Worm (Caenorhabditis elegans): ENCODE data around the gene Y54G2A.77.

The Y54G2A.77 gene

ce11 chrIV:2772209-2772851, 9.8 kb downstream of the Y54G2A.77 start (continued):
- TF ChIP-seq fkh-8 (tag; optimal IDR thresholded peaks at IDR 0.05) (no peak), ama-1 (optimal IDR thresholded peaks at IDR 0.05) (peak; percentile 46), ztf-4 (tag; optimal IDR thresholded peaks at IDR 0.05) (no peak), lin-14 (GFP tag; optimal IDR thresholded peaks at IDR 0.05) (peak; percentile 74)

ce11 chrIV:2773382-2773979, 11.0 kb downstream of the Y54G2A.77 start:
- no peak for TF ChIP-seq nhr-84 (tag; optimal IDR thresholded peaks at IDR 0.05)
- TF ChIP-seq pag-3 (tag; optimal IDR thresholded peaks at IDR 0.05; ENCODE audit: borderline replicate concordance, insufficient read depth): peak; percentile 14
- no peak for TF ChIP-seq xbp-1 (tag; optimal IDR thresholded peaks at IDR 0.05)
- TF ChIP-seq sup-37 (GFP tag; optimal IDR thresholded peaks at IDR 0.05): peak; percentile 8
- peak; percentile 19 for TF ChIP-seq swsn-7 (tag; optimal IDR thresholded peaks at IDR 0.05)
- no peak for TF ChIP-seq unc-86 (tag; optimal IDR thresholded peaks at IDR 0.05)
- TF ChIP-seq efl-3 (GFP tag; optimal IDR thresholded peaks at IDR 0.05): no peak
- no peak for TF ChIP-seq lin-13 (GFP tag; optimal IDR thresholded peaks at IDR 0.05)
- TF ChIP-seq mab-9 (GFP tag; IDR thresholded peaks at IDR 0.05): no peak
- TF ChIP-seq snpc-4 (tag; optimal IDR thresholded peaks at IDR 0.05): no peak
- no peak for TF ChIP-seq unc-130 (tag; optimal IDR thresholded peaks at IDR 0.05)
- no peak for TF ChIP-seq lir-3 (tag; optimal IDR thresholded peaks at IDR 0.05; ENCODE audit: poor library complexity)
- TF ChIP-seq ceh-82 (tag; optimal IDR thresholded peaks at IDR 0.05): no peak
- TF ChIP-seq egl-13 (tag; optimal IDR thresholded peaks at IDR 0.05): no peak
- no peak for TF ChIP-seq F16B12.6 (tag; optimal IDR thresholded peaks at IDR 0.05)
- no peak for TF ChIP-seq Y116A8C.19 (tag; optimal IDR thresholded peaks at IDR 0.05; ENCODE audit: borderline replicate concordance)
- TF ChIP-seq lin-39 (tag; optimal IDR thresholded peaks at IDR 0.05): no peak
- TF ChIP-seq nhr-20 (tag; optimal IDR thresholded peaks at IDR 0.05): peak; percentile 57
- no peak for TF ChIP-seq nhr-76 (tag; optimal IDR thresholded peaks at IDR 0.05)
- TF ChIP-seq dpl-1 (GFP tag; optimal IDR thresholded peaks at IDR 0.05): peak in 2 of 3 experiments; percentile 3 to 22
- TF ChIP-seq ets-5 (GFP tag; IDR thresholded peaks at IDR 0.05): no peak
- TF ChIP-seq nhr-28 (tag; optimal IDR thresholded peaks at IDR 0.05): no peak
- no peak for TF ChIP-seq aly-2 (tag; optimal IDR thresholded peaks at IDR 0.05)
- TF ChIP-seq elt-2 (tag; optimal IDR thresholded peaks at IDR 0.05): no peak
- no peak for TF ChIP-seq aha-1 (tag; optimal IDR thresholded peaks at IDR 0.05)
- no peak for TF ChIP-seq ztf-11 (tag; optimal IDR thresholded peaks at IDR 0.05)
- no peak for TF ChIP-seq fkh-10 (GFP tag; optimal IDR thresholded peaks at IDR 0.05)
- no peak for TF ChIP-seq egl-27 (tag; optimal IDR thresholded peaks at IDR 0.05)
- peak in 1 of 2 experiments; percentile 17 for TF ChIP-seq lsy-2 (tag; optimal IDR thresholded peaks at IDR 0.05)
- TF ChIP-seq irx-1 (tag; optimal IDR thresholded peaks at IDR 0.05): no peak
- no peak for TF ChIP-seq ces-1 (GFP tag; optimal IDR thresholded peaks at IDR 0.05)
- TF ChIP-seq nhr-19 (GFP tag; conservative IDR thresholded peaks at IDR 0.05): peak; percentile 12
- peak; percentile 30 for TF ChIP-seq tbx-2 (tag; optimal IDR thresholded peaks at IDR 0.05)
- TF ChIP-seq pqm-1 (tag; optimal IDR thresholded peaks at IDR 0.05): no peak
- no peak for TF ChIP-seq alr-1 (tag; optimal IDR thresholded peaks at IDR 0.05; ENCODE audit: borderline replicate concordance)
- no peak for TF ChIP-seq ceh-8 (GFP tag; optimal IDR thresholded peaks at IDR 0.05)
- no peak for TF ChIP-seq pax-3 (tag; optimal IDR thresholded peaks at IDR 0.05)
- TF ChIP-seq vab-15 (tag; optimal IDR thresholded peaks at IDR 0.05): no peak
- TF ChIP-seq mef-2 (tag; optimal IDR thresholded peaks at IDR 0.05): no peak
- no peak for TF ChIP-seq lin-15B (tag; optimal IDR thresholded peaks at IDR 0.05)
- no peak for TF ChIP-seq fkh-8 (tag; optimal IDR thresholded peaks at IDR 0.05)
- no peak for TF ChIP-seq efl-1 (optimal IDR thresholded peaks at IDR 0.05)
- TF ChIP-seq efl-1 (GFP tag; optimal IDR thresholded peaks at IDR 0.05 in 1 of 2): peak; percentile 11 to 64
- TF ChIP-seq lin-14 (GFP tag; optimal IDR thresholded peaks at IDR 0.05): peak; percentile 72
- peak in 2 of 6 experiments; percentile 23 to 64 for TF ChIP-seq elt-3 (tag; optimal IDR thresholded peaks at IDR 0.05)
- TF ChIP-seq dsc-1 (tag; optimal IDR thresholded peaks at IDR 0.05): no peak
- peak; percentile 28 for TF ChIP-seq C16A3.4 (tag; optimal IDR thresholded peaks at IDR 0.05)

Data from whole organism, L1 larva.